Worm (Caenorhabditis elegans) whole organism, L4 larva: ENCODE data around the gene dpf-5.

Experiments used
- D1046.2 ChIP-seq: fragments of 200-800 bp; sonication (Bioruptor generic); IDR thresholded peaks from 2 replicates; pipeline ENCODE4 v1.3.6; 2022; ENCODE audit warnings: missing genetic modification characterization, missing compliant biosample characterization
- F26F4.8 ChIP-seq: fragments of 200-800 bp; sonication (Bioruptor generic); conservative IDR thresholded peaks from 2 replicates; pipeline ENCODE4 v1.3.6; 2022; ENCODE audit warnings: missing genetic modification characterization, missing compliant biosample characterization
- F37D6.2 ChIP-seq: sonication (generic microtip); optimal IDR thresholded peaks from 2 replicates; lab custom pipeline; 2016; ENCODE audit warnings: mild to moderate bottlenecking, missing genetic modification characterization, missing compliant biosample characterization
- F44E2.7 ChIP-seq: fragments of 200-800 bp; sonication (Bioruptor generic); IDR thresholded peaks from 2 replicates; pipeline ENCODE4 v2.1.2; 2022; ENCODE audit warnings: missing genetic modification characterization, missing compliant biosample characterization
- F49E8.2 ChIP-seq: sonication (generic microtip); optimal IDR thresholded peaks from 2 replicates; lab custom pipeline; 2016; ENCODE audit warnings: missing compliant biosample characterization, mild to moderate bottlenecking, missing genetic modification characterization, borderline replicate concordance
- T20F7.1 ChIP-seq: fragments of 200-800 bp; sonication (Bioruptor generic); optimal IDR thresholded peaks from 2 replicates; lab custom pipeline; 2018; ENCODE audit warnings: mild to moderate bottlenecking, missing genetic modification characterization, missing compliant biosample characterization
- ZK337.2 ChIP-seq: fragments of 200-800 bp; sonication (Bioruptor generic); IDR thresholded peaks from 2 replicates; pipeline ENCODE4 v1.3.6; 2022; ENCODE audit warnings: missing genetic modification reagents, missing genetic modification characterization, missing compliant biosample characterization
- ZK546.5 ChIP-seq, 2 experiments: sonication (generic microtip); optimal IDR thresholded peaks; 2 replicates each; lab custom pipeline; 2017; ENCODE audit warnings: missing biosample characterization in 2 of 2, missing genetic modification characterization in 2 of 2
- aha-1 ChIP-seq: fragments of 150-350 bp; peaks from one replicate; lab custom pipeline; 2014; ENCODE audit warnings: missing biosample characterization, missing genetic modification characterization
- ama-1 ChIP-seq: fragments of 150-350 bp; optimal IDR thresholded peaks from 2 replicates; lab custom pipeline; 2014; ENCODE audit warnings: inconsistent platforms, mixed read lengths
- arid-1 ChIP-seq: fragments of 200-800 bp; sonication (Bioruptor generic); conservative IDR thresholded peaks from 2 replicates; pipeline ENCODE4 v1.3.6; 2022; ENCODE audit warnings: missing genetic modification reagents, missing genetic modification characterization, missing compliant biosample characterization
- ceh-44 ChIP-seq: fragments of 200-800 bp; sonication (Bioruptor generic); IDR thresholded peaks from 2 replicates; pipeline ENCODE4 v1.3.6; 2022; ENCODE audit warnings: missing genetic modification reagents, missing genetic modification characterization, missing compliant biosample characterization
- ces-1 ChIP-seq: fragments of 150-350 bp; sonication (generic microtip); optimal IDR thresholded peaks from 4 replicates; lab custom pipeline; 2014; ENCODE audit warnings: missing biosample characterization, missing genetic modification reagents, missing genetic modification characterization
- cey-2 ChIP-seq: sonication (generic microtip); optimal IDR thresholded peaks from 3 replicates; lab custom pipeline; 2017; ENCODE audit warnings: missing genetic modification characterization, mild to moderate bottlenecking, missing compliant biosample characterization, antibody characterized with exemption, borderline replicate concordance; ENCODE audit not compliant: insufficient read depth
- ctbp-1 ChIP-seq: fragments of 200-800 bp; sonication (Bioruptor generic); IDR thresholded peaks from 2 replicates; pipeline ENCODE4 v1.3.6; 2022; ENCODE audit warnings: missing genetic modification reagents, missing genetic modification characterization, missing compliant biosample characterization
- daf-16 ChIP-seq, 3 experiments: sonication (generic microtip); optimal IDR thresholded peaks; 2 replicates each; lab custom pipeline; 2016 to 2017; ENCODE audit warnings: missing genetic modification characterization in 3 of 3, missing genetic modification reagents in 3 of 3, mild to moderate bottlenecking in 2 of 3, missing compliant biosample characterization in 2 of 3, missing biosample characterization in 1 of 3, moderate library complexity in 1 of 3
- daf-19 ChIP-seq: fragments of 200-800 bp; sonication (Bioruptor generic); conservative IDR thresholded peaks from 2 replicates; pipeline ENCODE4 v1.3.6; 2022; ENCODE audit warnings: missing genetic modification characterization, missing compliant biosample characterization
- dmd-9 ChIP-seq: fragments of 200-800 bp; sonication (Bioruptor generic); IDR thresholded peaks from 2 replicates; pipeline ENCODE4 v1.3.6; 2022; ENCODE audit warnings: missing genetic modification reagents, missing genetic modification characterization, missing compliant biosample characterization
- dpl-1 ChIP-seq: fragments of 150-350 bp; optimal IDR thresholded peaks from 2 replicates; lab custom pipeline; 2014; ENCODE audit warnings: missing biosample characterization, missing genetic modification reagents, missing genetic modification characterization
- dve-1 ChIP-seq: sonication (generic microtip); optimal IDR thresholded peaks from 2 replicates; lab custom pipeline; 2017; ENCODE audit warnings: antibody characterized with exemption, mild to moderate bottlenecking, missing genetic modification characterization, missing compliant biosample characterization; ENCODE audit not compliant: insufficient read depth
- hif-1 ChIP-seq, 2 experiments: sonication (generic microtip); optimal IDR thresholded peaks; 2 replicates each; lab custom pipeline; 2016 to 2017; ENCODE audit warnings: missing compliant biosample characterization in 2 of 2, missing genetic modification characterization in 2 of 2, missing genetic modification reagents in 2 of 2, missing genotype in 2 of 2, mild to moderate bottlenecking in 1 of 2
- hmg-1.1 ChIP-seq: fragments of 200-800 bp; sonication (Bioruptor generic); IDR thresholded peaks from 2 replicates; pipeline ENCODE4 v1.3.6; 2022; ENCODE audit warnings: missing genetic modification reagents, missing genetic modification characterization, missing compliant biosample characterization
- lin-1 ChIP-seq: fragments of 200-800 bp; sonication (Bioruptor generic); IDR thresholded peaks from 2 replicates; pipeline ENCODE4 v1.3.6; 2022; ENCODE audit warnings: missing genetic modification reagents, missing genetic modification characterization, missing compliant biosample characterization
- lin-29 ChIP-seq: fragments of 200-800 bp; sonication (Bioruptor generic); IDR thresholded peaks from 2 replicates; pipeline ENCODE4 v1.3.6; 2022; ENCODE audit warnings: missing genetic modification reagents, missing genetic modification characterization, missing compliant biosample characterization
- lin-38 ChIP-seq: fragments of 200-800 bp; sonication (Bioruptor generic); IDR thresholded peaks from 2 replicates; pipeline ENCODE4 v1.3.6; 2022; ENCODE audit warnings: missing genetic modification reagents, missing genetic modification characterization, missing compliant biosample characterization
- lin-39 ChIP-seq: fragments of 150-350 bp; optimal IDR thresholded peaks from 2 replicates; lab custom pipeline; 2014; ENCODE audit warnings: missing biosample characterization, missing genetic modification reagents, missing genetic modification characterization
- lir-3 ChIP-seq: sonication (generic microtip); optimal IDR thresholded peaks from 2 replicates; lab custom pipeline; 2016; ENCODE audit warnings: mild to moderate bottlenecking, missing genetic modification characterization, missing compliant biosample characterization
- lsy-2 ChIP-seq, 2 experiments: fragments of 150-350 bp in 1 of 2; sonication (generic microtip) in 1 of 2; optimal IDR thresholded peaks; 2 replicates each; lab custom pipeline; 2014 to 2017; ENCODE audit warnings: missing biosample characterization in 2 of 2, missing genetic modification characterization in 2 of 2
- mdl-1 ChIP-seq, 2 experiments: fragments of 150-350 bp in 1 of 2; sonication (generic microtip) in 1 of 2; optimal IDR thresholded peaks; 2 replicates each; lab custom pipeline; 2014 to 2017; ENCODE audit warnings: missing biosample characterization in 2 of 2, missing genetic modification characterization in 2 of 2
- mep-1 ChIP-seq: fragments of 150-350 bp; sonication (generic microtip); optimal IDR thresholded peaks from 3 replicates; lab custom pipeline; 2014; ENCODE audit warnings: missing biosample characterization, missing genetic modification characterization
- mes-2 ChIP-seq: sonication (generic microtip); optimal IDR thresholded peaks from 2 replicates; lab custom pipeline; 2016; ENCODE audit warnings: missing genotype, mild to moderate bottlenecking, missing genetic modification characterization, missing compliant biosample characterization; ENCODE audit not compliant: poor library complexity, severe bottlenecking
- mxl-3 ChIP-seq: fragments of 200-800 bp; sonication (Bioruptor generic); optimal IDR thresholded peaks from 2 replicates; lab custom pipeline; 2018; ENCODE audit warnings: mild to moderate bottlenecking, missing genetic modification characterization, missing compliant biosample characterization
- nhr-10 ChIP-seq: fragments of 150-350 bp; optimal IDR thresholded peaks from 2 replicates; lab custom pipeline; 2014; ENCODE audit warnings: missing biosample characterization, missing genetic modification characterization
- nhr-102 ChIP-seq: sonication (generic microtip); optimal IDR thresholded peaks from 2 replicates; lab custom pipeline; 2016; ENCODE audit warnings: mild to moderate bottlenecking, missing genetic modification characterization, moderate library complexity, missing compliant biosample characterization
- nhr-25 ChIP-seq: sonication (generic microtip); optimal IDR thresholded peaks from 2 replicates; lab custom pipeline; 2017; ENCODE audit warnings: missing genetic modification characterization, mild to moderate bottlenecking, missing compliant biosample characterization, antibody characterized with exemption, moderate library complexity, borderline replicate concordance; ENCODE audit not compliant: insufficient read depth
- nhr-28 ChIP-seq: fragments of 150-350 bp; optimal IDR thresholded peaks from 2 replicates; lab custom pipeline; 2014; ENCODE audit warnings: missing biosample characterization, missing genetic modification characterization
- nhr-6 ChIP-seq: fragments of 150-350 bp; optimal IDR thresholded peaks from 2 replicates; lab custom pipeline; 2014; ENCODE audit warnings: missing biosample characterization, missing genetic modification characterization
- nhr-76 ChIP-seq: fragments of 150-350 bp; optimal IDR thresholded peaks from 2 replicates; lab custom pipeline; 2014; ENCODE audit warnings: missing biosample characterization, missing genetic modification characterization
- nhr-77 ChIP-seq: fragments of 150-350 bp; optimal IDR thresholded peaks from 2 replicates; lab custom pipeline; 2014; ENCODE audit warnings: missing biosample characterization, missing genetic modification characterization
- php-3 ChIP-seq: fragments of 200-800 bp; sonication (Bioruptor generic); IDR thresholded peaks from 2 replicates; pipeline ENCODE4 v1.3.6; 2022; ENCODE audit warnings: missing genetic modification reagents, missing genetic modification characterization, missing compliant biosample characterization
- rbr-2 ChIP-seq: sonication (generic microtip); optimal IDR thresholded peaks from 2 replicates; lab custom pipeline; 2016; ENCODE audit warnings: missing genotype, missing genetic modification characterization, missing compliant biosample characterization
- sdz-12 ChIP-seq: fragments of 200-800 bp; sonication (Bioruptor generic); optimal IDR thresholded peaks from 2 replicates; lab custom pipeline; 2018; ENCODE audit warnings: mild to moderate bottlenecking, missing genetic modification characterization, missing compliant biosample characterization
- snpc-1.2 ChIP-seq: fragments of 200-800 bp; sonication (Bioruptor generic); IDR thresholded peaks from 2 replicates; pipeline ENCODE4 v1.3.6; 2022; ENCODE audit warnings: missing genetic modification reagents, missing genetic modification characterization, missing compliant biosample characterization
- spr-3 ChIP-seq: fragments of 200-800 bp; sonication (Bioruptor generic); optimal IDR thresholded peaks from 2 replicates; lab custom pipeline; 2018; ENCODE audit warnings: mild to moderate bottlenecking, missing genetic modification characterization, missing compliant biosample characterization
- unc-62 ChIP-seq, 3 experiments: fragments of 150-350 bp in 1 of 3; sonication (generic microtip); optimal IDR thresholded peaks in 2 of 3; peaks in 1 of 3; 1 replicate in 1 of 3; 2 replicates in 2 of 3; lab custom pipeline; 2014 to 2017; ENCODE audit warnings: missing biosample characterization in 3 of 3, missing genetic modification characterization in 3 of 3, missing genetic modification reagents in 3 of 3, missing genotype in 1 of 3
- zip-2 ChIP-seq: fragments of 150-350 bp; optimal IDR thresholded peaks from 2 replicates; lab custom pipeline; 2014; ENCODE audit warnings: missing biosample characterization, missing genetic modification characterization
- ztf-11 ChIP-seq: fragments of 150-350 bp; optimal IDR thresholded peaks from 2 replicates; lab custom pipeline; 2014; ENCODE audit warnings: missing biosample characterization, missing genetic modification characterization

The dpf-5 gene

ce11 chrIV:4811863-4812262, 5.5 kb upstream of the dpf-5 start, which contains the start of gene srw-95 (continued):
- TF ChIP-seq ces-1 (GFP tag; lab: Kevin White, UChicago) (no peak), nhr-10 (tag; lab: Kevin White, UChicago) (no peak), snpc-1.2 (GFP tag; lab: Robert Waterston, UW) (peak; percentile 85; the same call in 1 of the 2 replicates)

- TF ChIP-seq mxl-3 (no peak), lsy-2 (tag; optimal IDR thresholded peaks at IDR 0.05; lab: Kevin White, UChicago) (peak in 1 of 2 experiments; percentile 85), nhr-77 (tag; lab: Kevin White, UChicago) (peak; percentile 30), ZK337.2 (no peak), nhr-6 (tag; lab: Kevin White, UChicago) (peak; percentile 45), arid-1 (GFP tag; lab: Robert Waterston, UW) (no peak), ceh-44 (no peak), D1046.2 (GFP tag; lab: Robert Waterston, UW) (no peak), php-3 (no peak), daf-16 (GFP tag; optimal IDR thresholded peaks at IDR 0.05; lab: Kevin White, UChicago) (no peak), daf-16 (tag; optimal IDR thresholded peaks at IDR 0.05; lab: Kevin White, UChicago) (peak; percentile 40), mep-1 (peak; percentile 61), ztf-11 (tag; lab: Kevin White, UChicago) (no peak), snpc-1.2 (GFP tag; lab: Robert Waterston, UW) (peak; percentile 24; the same call in 1 of the 2 replicates), zip-2 (tag; lab: Kevin White, UChicago) (no peak), daf-19 (no peak), F44E2.7 (GFP tag; lab: Robert Waterston, UW) (no peak), hif-1 (tag; optimal IDR thresholded peaks at IDR 0.05; lab: Kevin White, UChicago) (no peak), unc-62 (GFP tag; optimal IDR thresholded peaks at IDR 0.05 in 1 of 2; lab: Kevin White, UChicago) (no peak), unc-62 (tag; optimal IDR thresholded peaks at IDR 0.05; lab: Kevin White, UChicago) (no peak), nhr-25 (no peak), F37D6.2 (tag; lab: Kevin White, UChicago) (no peak), dmd-9 (GFP tag; lab: Robert Waterston, UW) (no peak), dve-1 (tag; lab: Kevin White, UChicago) (peak; percentile 37), dpl-1 (GFP tag; lab: Kevin White, UChicago) (peak; percentile 47), T20F7.1 (GFP tag; lab: Kevin White, UChicago) (no peak), lin-39 (tag; lab: Kevin White, UChicago) (no peak), nhr-28 (tag; lab: Kevin White, UChicago) (peak; percentile 51), F49E8.2 (tag; lab: Kevin White, UChicago) (no peak), lin-38 (GFP tag; lab: Robert Waterston, UW) (peak; percentile 66), lin-1 (GFP tag; lab: Robert Waterston, UW) (no peak), hmg-1.1 (GFP tag; lab: Robert Waterston, UW) (no peak), cey-2 (tag; lab: Kevin White, UChicago) (no peak), mdl-1 (tag; optimal IDR thresholded peaks at IDR 0.05; lab: Kevin White, UChicago) (no peak), ZK546.5 (tag; optimal IDR thresholded peaks at IDR 0.05; lab: Kevin White, UChicago) (no peak), rbr-2 (tag; lab: Kevin White, UChicago) (peak; percentile 24), nhr-76 (tag; lab: Kevin White, UChicago) (no peak), ctbp-1 (GFP tag; lab: Robert Waterston, UW) (no peak), mes-2 (tag; lab: Kevin White, UChicago) (peak; percentile 87), F26F4.8 (GFP tag; lab: Robert Waterston, UW) (no peak), sdz-12 (GFP tag; lab: Kevin White, UChicago) (no peak), lin-29 (GFP tag; lab: Robert Waterston, UW) (no peak), ama-1 (lab: Kevin White, UChicago) (no peak), aha-1 (tag; lab: Kevin White, UChicago) (no peak), lir-3 (tag; lab: Kevin White, UChicago) (no peak), spr-3 (GFP tag; lab: Kevin White, UChicago) (no peak), nhr-102 (no peak)
Observed at ce11 chrIV:4810377-4810984, 4.1 kb upstream of the dpf-5 start, which contains the start of gene eif-1.A. eif-1.A (plus strand) TSS chrIV:4810934.
